Worm (Caenorhabditis elegans) whole organism, L4/young adult: ENCODE results near the gene alg-4.

Experiments
- W03F9.2 ChIP-seq: fragments of 150-350 bp; optimal IDR thresholded peaks from 2 replicates; lab custom pipeline; 2014; ENCODE audit warnings: missing biosample characterization, missing genetic modification characterization
- dao-5 ChIP-seq: sonication (generic microtip); optimal IDR thresholded peaks from 2 replicates; lab custom pipeline; 2016; ENCODE audit warnings: missing genotype, missing genetic modification characterization, moderate library complexity, missing compliant biosample characterization
- him-1 ChIP-seq: sonication (generic microtip); optimal IDR thresholded peaks from 2 replicates; lab custom pipeline; 2016; ENCODE audit warnings: missing genotype, missing genetic modification reagents, missing genetic modification characterization, missing compliant biosample characterization

DNA sequence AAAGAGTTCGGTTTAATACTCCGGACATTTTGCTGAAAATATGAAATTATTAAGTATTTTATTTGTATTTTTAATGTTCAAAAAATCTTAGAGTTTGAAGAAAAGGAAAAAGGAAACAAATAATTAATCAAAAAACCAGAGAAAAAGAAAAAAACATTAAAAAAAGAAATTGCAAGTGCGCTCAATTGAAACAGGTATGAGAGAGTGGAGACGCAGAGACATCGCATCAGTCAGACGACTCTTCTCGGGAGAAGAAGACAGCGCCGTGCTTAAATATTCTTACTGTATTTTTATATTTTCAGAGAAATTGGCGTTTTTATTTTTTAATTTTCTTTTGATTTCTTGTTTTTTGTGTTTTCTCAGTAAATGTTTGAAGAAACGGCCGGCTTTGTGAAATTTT lies 43.1 kb downstream of the alg-4 start, which contains the start of gene mrpl-36:
- TF ChIP-seq dao-5 (tag; lab: Kevin White, UChicago) (no peak), W03F9.2 (tag; lab: Kevin White, UChicago) (peak; percentile 69), him-1 (tag; lab: Kevin White, UChicago) (no peak)
